Fruit fly (Drosophila melanogaster) whole organism, embryonic: Measurements from ENCODE around the gene CG32354.

ENCODE experiments used
- B-H2 ChIP-seq: fragments of 200-800 bp; sonication (Bioruptor generic); optimal IDR thresholded peaks from 2 replicates; lab custom pipeline; 2018; ENCODE audit warnings: missing biosample characterization, mild to moderate bottlenecking, missing genetic modification characterization
- CG11456 ChIP-seq: fragments of 200-800 bp; sonication (Bioruptor generic); IDR thresholded peaks from 3 replicates; pipeline ENCODE4 v1.3.6; 2022; ENCODE audit warnings: missing biosample characterization, missing genetic modification characterization
- CG12659 ChIP-seq: fragments of 200-800 bp; sonication (Bioruptor generic); optimal IDR thresholded peaks from 3 replicates; lab custom pipeline; 2017; ENCODE audit warnings: mild to moderate bottlenecking, missing biosample characterization, missing genetic modification reagents, missing genetic modification characterization
- CG15269 ChIP-seq: fragments of 200-800 bp; sonication (Bioruptor generic); optimal IDR thresholded peaks from 2 replicates; lab custom pipeline; 2018; ENCODE audit warnings: missing biosample characterization, mild to moderate bottlenecking, missing genetic modification characterization, moderate library complexity
- CG1602 ChIP-seq: fragments of 200-800 bp; sonication (Bioruptor generic); optimal IDR thresholded peaks from 3 replicates; lab custom pipeline; 2016; ENCODE audit warnings: missing biosample characterization, missing genetic modification characterization
- CG17186 ChIP-seq: fragments of 200-800 bp; sonication (Bioruptor generic); optimal IDR thresholded peaks from 3 replicates; lab custom pipeline; 2017; ENCODE audit warnings: missing biosample characterization, missing genetic modification reagents, missing genetic modification characterization
- CG17359 ChIP-seq: fragments of 200-800 bp; sonication (Bioruptor generic); optimal IDR thresholded peaks from 3 replicates; lab custom pipeline; 2018; ENCODE audit warnings: missing biosample characterization, mild to moderate bottlenecking, missing genetic modification characterization, moderate library complexity
- CG17802 ChIP-seq: fragments of 200-800 bp; sonication (Bioruptor generic); optimal IDR thresholded peaks from 2 replicates; lab custom pipeline; 2018; ENCODE audit warnings: missing biosample characterization, mild to moderate bottlenecking, missing genetic modification characterization, moderate library complexity
- CG18262 ChIP-seq: fragments of 200-800 bp; optimal IDR thresholded peaks from 3 replicates; lab custom pipeline; 2019; ENCODE audit warnings: missing biosample characterization, mild to moderate bottlenecking, missing genetic modification characterization, moderate library complexity
- CG2875 ChIP-seq: fragments of 200-800 bp; sonication (Bioruptor generic); optimal IDR thresholded peaks from 2 replicates; lab custom pipeline; 2017; ENCODE audit warnings: missing biosample characterization, mild to moderate bottlenecking, missing genetic modification characterization, missing genetic modification reagents
- CG3065 ChIP-seq: fragments of 200-800 bp; sonication (Bioruptor generic); optimal IDR thresholded peaks from 2 replicates; lab custom pipeline; 2016; ENCODE audit warnings: missing biosample characterization, missing genetic modification characterization
- CG31224 ChIP-seq: fragments of 200-800 bp; sonication (Bioruptor generic); IDR thresholded peaks from 2 replicates; pipeline ENCODE4 v1.3.6; 2022; ENCODE audit warnings: missing biosample characterization, missing genetic modification characterization
- CG4282 ChIP-seq: fragments of 200-800 bp; sonication (Bioruptor generic); optimal IDR thresholded peaks from 2 replicates; lab custom pipeline; 2016; ENCODE audit warnings: missing biosample characterization, missing genetic modification characterization
- CG4730 ChIP-seq: fragments of 200-800 bp; sonication (Bioruptor generic); IDR thresholded peaks from 2 replicates; pipeline ENCODE4 v1.3.6; 2022; ENCODE audit warnings: missing biosample characterization, missing genetic modification characterization
- CG8388 ChIP-seq: fragments of 200-800 bp; sonication (Bioruptor generic); optimal IDR thresholded peaks from 2 replicates; lab custom pipeline; 2019; ENCODE audit warnings: missing biosample characterization, mild to moderate bottlenecking, missing genetic modification characterization, moderate library complexity
- CG9727 ChIP-seq: fragments of 200-800 bp; sonication (Bioruptor generic); optimal IDR thresholded peaks from 3 replicates; lab custom pipeline; 2017; ENCODE audit warnings: missing biosample characterization, mild to moderate bottlenecking, missing genetic modification characterization
- Chrac-16 ChIP-seq: fragments of 200-800 bp; sonication (Bioruptor generic); optimal IDR thresholded peaks from 3 replicates; lab custom pipeline; 2016; ENCODE audit warnings: missing biosample characterization, missing genetic modification characterization
- CkIIα-i1 ChIP-seq: fragments of 200-800 bp; sonication (Bioruptor generic); IDR thresholded peaks from 2 replicates; pipeline ENCODE4 v1.3.6; 2022; ENCODE audit warnings: missing biosample characterization, missing genetic modification characterization
- CrebB ChIP-seq: fragments of 200-800 bp; sonication (Bioruptor generic); optimal IDR thresholded peaks from 3 replicates; lab custom pipeline; 2018; ENCODE audit warnings: missing biosample characterization, mild to moderate bottlenecking, missing genetic modification characterization
- Dll ChIP-seq: fragments of 200-800 bp; sonication (Bioruptor generic); IDR thresholded peaks from 4 replicates; pipeline ENCODE4 v1.3.6; 2022; ENCODE audit warnings: missing biosample characterization, missing genetic modification characterization; ENCODE audit not compliant: partially characterized antibody
- E2f2 ChIP-seq: fragments of 200-800 bp; sonication (Bioruptor generic); IDR thresholded peaks from 2 replicates; pipeline ENCODE4 v1.3.6; 2022; ENCODE audit warnings: missing biosample characterization, missing genetic modification characterization
- Elba2 ChIP-seq: fragments of 200-800 bp; sonication (Bioruptor generic); optimal IDR thresholded peaks from 3 replicates; lab custom pipeline; 2016; ENCODE audit warnings: missing biosample characterization, missing genetic modification characterization
- H15 ChIP-seq: fragments of 200-800 bp; sonication (Bioruptor generic); IDR thresholded peaks from 3 replicates; pipeline ENCODE4 v1.3.6; 2022; ENCODE audit warnings: missing biosample characterization, missing genetic modification characterization
- HLH3B ChIP-seq: fragments of 200-800 bp; sonication (Bioruptor generic); IDR thresholded peaks from 2 replicates; pipeline ENCODE4 v1.3.6; 2022; ENCODE audit warnings: missing biosample characterization, missing genetic modification characterization
- HLH54F ChIP-seq: fragments of 200-800 bp; sonication (Bioruptor generic); optimal IDR thresholded peaks from 3 replicates; lab custom pipeline; 2016; ENCODE audit warnings: missing biosample characterization, missing genetic modification characterization
- HLHmδ ChIP-seq: fragments of 200-800 bp; sonication (Bioruptor generic); optimal IDR thresholded peaks from 2 replicates; lab custom pipeline; 2018; ENCODE audit warnings: missing biosample characterization, mild to moderate bottlenecking, missing genetic modification characterization, moderate library complexity
- HmgZ ChIP-seq: fragments of 200-800 bp; sonication (Bioruptor generic); optimal IDR thresholded peaks from 2 replicates; lab custom pipeline; 2018; ENCODE audit warnings: missing biosample characterization, mild to moderate bottlenecking, missing genetic modification characterization
- Nf-YC ChIP-seq: fragments of 200-800 bp; optimal IDR thresholded peaks from 3 replicates; lab custom pipeline; 2019; ENCODE audit warnings: missing biosample characterization, mild to moderate bottlenecking, missing genetic modification characterization, moderate library complexity
- Opbp ChIP-seq: fragments of 200-800 bp; sonication (Bioruptor generic); IDR thresholded peaks from 3 replicates; pipeline ENCODE4 v1.3.6; 2022; ENCODE audit warnings: missing biosample characterization, missing genetic modification characterization; ENCODE audit not compliant: partially characterized antibody
- Sox102F ChIP-seq: fragments of 200-800 bp; sonication (Bioruptor generic); optimal IDR thresholded peaks from 2 replicates; lab custom pipeline; 2018; ENCODE audit warnings: missing biosample characterization, mild to moderate bottlenecking, missing genetic modification characterization, moderate library complexity
- Xrp1 ChIP-seq: fragments of 200-800 bp; sonication (Bioruptor generic); IDR thresholded peaks from 2 replicates; pipeline ENCODE4 v1.3.6; 2022; ENCODE audit warnings: missing biosample characterization, missing genetic modification characterization
- YL-1 ChIP-seq: fragments of 200-800 bp; sonication (Bioruptor generic); optimal IDR thresholded peaks from 3 replicates; lab custom pipeline; 2017; ENCODE audit warnings: missing biosample characterization, mild to moderate bottlenecking, missing genetic modification characterization
- br ChIP-seq: fragments of >200 bp; optimal IDR thresholded peaks from 2 replicates; lab custom pipeline; 2017
- danr ChIP-seq: fragments of 200-800 bp; sonication (Bioruptor generic); IDR thresholded peaks from 2 replicates; pipeline ENCODE4 v1.3.6; 2022; ENCODE audit warnings: missing biosample characterization, missing genetic modification characterization
- disco-r ChIP-seq: fragments of 200-800 bp; sonication (Bioruptor generic); optimal IDR thresholded peaks from 2 replicates; lab custom pipeline; 2016; ENCODE audit warnings: missing biosample characterization, missing genetic modification characterization
- eve ChIP-seq, 2 experiments: fragments of >200 bp; optimal IDR thresholded peaks; 2 replicates each; lab custom pipeline; 2017; ENCODE audit warnings: missing biosample characterization in 2 of 2, missing genetic modification characterization in 2 of 2
- fd3F ChIP-seq: fragments of 200-800 bp; sonication (Bioruptor generic); optimal IDR thresholded peaks from 2 replicates; lab custom pipeline; 2018; ENCODE audit warnings: missing biosample characterization, mild to moderate bottlenecking, missing genetic modification characterization, moderate library complexity
- fd64A ChIP-seq: fragments of 200-800 bp; sonication (Bioruptor generic); optimal IDR thresholded peaks from 3 replicates; lab custom pipeline; 2018; ENCODE audit warnings: missing biosample characterization, mild to moderate bottlenecking, missing genetic modification characterization
- gce ChIP-seq: fragments of 200-800 bp; sonication (Bioruptor generic); IDR thresholded peaks from 3 replicates; pipeline ENCODE4 v1.3.6; 2022; ENCODE audit warnings: missing biosample characterization, missing genetic modification characterization
- gem ChIP-seq: fragments of 200-800 bp; sonication (Bioruptor generic); optimal IDR thresholded peaks from 2 replicates; lab custom pipeline; 2019; ENCODE audit warnings: missing biosample characterization, mild to moderate bottlenecking, missing genetic modification characterization, moderate library complexity
- grau ChIP-seq: fragments of 200-800 bp; optimal IDR thresholded peaks from 3 replicates; lab custom pipeline; 2019; ENCODE audit warnings: missing biosample characterization, mild to moderate bottlenecking, missing genetic modification characterization, moderate library complexity
- ham ChIP-seq: fragments of 200-800 bp; sonication (Bioruptor generic); IDR thresholded peaks from 2 replicates; pipeline ENCODE4 v1.3.6; 2022; ENCODE audit warnings: missing biosample characterization, missing genetic modification characterization
- hbn ChIP-seq: fragments of 200-800 bp; sonication (Bioruptor generic); IDR thresholded peaks from 2 replicates; pipeline ENCODE4 v1.3.6; 2022; ENCODE audit warnings: missing biosample characterization, missing genetic modification characterization; ENCODE audit not compliant: partially characterized antibody
- knrl ChIP-seq: fragments of 200-800 bp; sonication (Bioruptor generic); IDR thresholded peaks from 3 replicates; pipeline ENCODE4 v1.3.6; 2022; ENCODE audit warnings: missing biosample characterization, missing genetic modification characterization; ENCODE audit not compliant: partially characterized antibody
- lov ChIP-seq, 2 experiments: fragments of 200-800 bp in 1 of 2; fragments of >200 bp in 1 of 2; sonication (Bioruptor generic) in 1 of 2; IDR thresholded peaks in 1 of 2; optimal IDR thresholded peaks in 1 of 2; 2 replicates in 1 of 2; 3 replicates in 1 of 2; pipeline versions ENCODE4 v1.3.6 to Lab custom; 2017 to 2022; ENCODE audit warnings: missing biosample characterization in 1 of 2, missing genetic modification characterization in 1 of 2
- phol ChIP-seq: fragments of 200-800 bp; sonication (Bioruptor generic); optimal IDR thresholded peaks from 3 replicates; lab custom pipeline; 2018; ENCODE audit warnings: missing biosample characterization, mild to moderate bottlenecking, missing genetic modification characterization, moderate library complexity
- ranshi ChIP-seq: fragments of 200-800 bp; sonication (Bioruptor generic); IDR thresholded peaks from 2 replicates; pipeline ENCODE4 v1.3.6; 2022; ENCODE audit warnings: missing biosample characterization, missing genetic modification characterization
- tup ChIP-seq: fragments of 200-800 bp; sonication (Bioruptor generic); optimal IDR thresholded peaks from 2 replicates; lab custom pipeline; 2016; ENCODE audit warnings: missing biosample characterization, mild to moderate bottlenecking, missing genetic modification characterization, moderate library complexity
- unc-4 ChIP-seq: fragments of 200-800 bp; sonication (Bioruptor generic); IDR thresholded peaks from 2 replicates; pipeline ENCODE4 v1.3.6; 2022; ENCODE audit warnings: missing biosample characterization, missing genetic modification characterization; ENCODE audit not compliant: partially characterized antibody

Gene CG32354

DNA sequence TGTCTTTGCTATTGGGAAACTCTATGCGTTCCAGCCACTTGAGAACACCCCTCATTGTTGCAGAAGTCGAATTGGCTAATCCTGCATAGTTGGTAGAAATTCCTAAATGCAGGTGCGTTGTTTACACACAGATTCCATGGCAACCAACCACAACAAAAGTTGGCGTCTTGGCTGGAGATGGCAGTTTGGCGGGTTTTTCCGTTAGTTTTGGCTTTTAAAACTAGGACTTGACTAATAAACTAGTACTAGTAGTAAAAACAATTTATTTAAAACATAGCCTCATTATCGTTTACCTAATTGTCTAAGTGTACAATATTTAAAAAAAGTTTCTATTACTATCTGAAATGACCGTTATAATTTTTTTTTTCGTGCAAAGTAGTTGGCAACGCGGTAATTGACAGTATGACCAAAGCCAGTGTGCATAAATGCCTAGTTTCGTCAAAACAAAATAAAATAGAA is 10.5 kb downstream of the CG32354 start, which contains the start of gene Exo70 (continued):
- peak; percentile 19 for TF ChIP-seq fd3F (GFP tag; lab: Kevin White, UChicago)
- peak; percentile 7 for TF ChIP-seq CG1602 (GFP tag; lab: Kevin White, UChicago)
- TF ChIP-seq CG12659 (GFP tag; lab: Kevin White, UChicago) = peak; percentile 54
- no peak for TF ChIP-seq HLH3B (GFP tag; lab: Robert Waterston, UW)

DNA sequence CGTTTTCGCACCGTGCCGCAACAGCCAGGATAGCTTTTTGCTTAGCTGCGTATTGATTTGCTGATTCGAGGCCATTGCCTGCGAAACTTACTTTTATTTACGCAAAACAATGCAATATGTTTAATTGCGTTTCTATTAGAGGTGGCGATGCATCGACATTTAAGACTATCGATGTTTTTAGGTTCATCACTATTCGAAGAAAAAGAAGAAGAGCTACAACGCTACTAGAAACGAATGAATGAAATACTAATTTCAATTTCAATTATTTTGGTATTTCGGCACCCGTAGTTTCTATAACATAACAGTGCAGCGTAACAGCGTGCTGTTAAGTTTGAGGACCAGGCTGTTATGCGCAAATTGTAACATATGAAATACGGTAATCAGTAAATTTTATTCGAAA is 16.9 kb downstream of the CG32354 start, which contains the start of the genes Tpt, mkg-p and CG13667:
Gene Tpt, minus strand, starts transcription at position 155 of the 400 bp plus-strand sequence.
Gene mkg-p, minus strand, starts transcription at position 155 of the 400 bp plus-strand sequence.
Gene CG13667, plus strand, starts transcription at position 332 of the 400 bp plus-strand sequence.
- TF ChIP-seq CG31224 (no peak), unc-4 (GFP tag; lab: Robert Waterston, UW) (peak; percentile 87), CG17186 (peak; percentile 100), ham (GFP tag; lab: Robert Waterston, UW) (no peak), grau (tag; lab: Kevin White, UChicago) (no peak), CG9727 (GFP tag; lab: Kevin White, UChicago) (no peak), CG4282 (GFP tag; lab: Kevin White, UChicago) (no peak), Nf-YC (tag; lab: Kevin White, UChicago) (no peak), YL-1 (peak; percentile 90), Chrac-16 (no peak), hbn (GFP tag; lab: Robert Waterston, UW) (peak; percentile 81), fd64A (GFP tag; lab: Kevin White, UChicago) (no peak), CG3065 (GFP tag; lab: Kevin White, UChicago) (no peak), gem (tag; lab: Kevin White, UChicago) (no peak), CG17802 (tag; lab: Kevin White, UChicago) (no peak), HmgZ (tag; lab: Kevin White, UChicago) (peak; percentile 54), ranshi (no peak), HLHmδ (GFP tag; lab: Kevin White, UChicago) (no peak), H15 (GFP tag; lab: Robert Waterston, UW) (no peak), knrl (GFP tag; lab: Robert Waterston, UW) (peak; percentile 83), CG4730 (GFP tag; lab: Robert Waterston, UW) (no peak), Opbp (GFP tag; lab: Robert Waterston, UW) (peak; percentile 89), lov (optimal IDR thresholded peaks at IDR 0.05; lab: Kevin White, UChicago) (no peak), lov (GFP tag; IDR thresholded peaks at IDR 0.05; lab: Robert Waterston, UW) (no peak), CG2875 (GFP tag; lab: Kevin White, UChicago) (no peak), disco-r (GFP tag; lab: Kevin White, UChicago) (no peak), gce (GFP tag; lab: Robert Waterston, UW) (no peak), phol (tag; lab: Kevin White, UChicago) (peak; percentile 47), Dll (peak; percentile 89), CG17359 (no peak), Xrp1 (GFP tag; lab: Robert Waterston, UW) (peak; percentile 8; the same call in 1 of the 2 replicates), B-H2 (GFP tag; lab: Kevin White, UChicago) (no peak), eve (GFP tag; optimal IDR thresholded peaks at IDR 0.05; lab: Kevin White, UChicago) (no peak), br (lab: Kevin White, UChicago) (no peak), Sox102F (GFP tag; lab: Kevin White, UChicago) (no peak), CkIIα-i1 (GFP tag; lab: Robert Waterston, UW) (no peak), danr (GFP tag; lab: Robert Waterston, UW) (no peak), Elba2 (GFP tag; lab: Kevin White, UChicago) (no peak), CG8388 (no peak), tup (GFP tag; lab: Kevin White, UChicago) (no peak), CG15269 (no peak), CrebB (tag; lab: Kevin White, UChicago) (no peak), CG11456 (GFP tag; lab: Robert Waterston, UW) (no peak), HLH54F (GFP tag; lab: Kevin White, UChicago) (peak; percentile 17), CG18262 (no peak), E2f2 (GFP tag; lab: Robert Waterston, UW) (peak; percentile 63)
